Worm (Caenorhabditis elegans) whole organism, L1 larva: ENCODE data around the gene sqst-5.

ENCODE experiments used
- nhr-84 ChIP-seq: sonication (generic microtip); optimal IDR thresholded peaks from 2 replicates; lab custom pipeline; 2017; ENCODE audit warnings: missing biosample characterization, missing genetic modification characterization
- tbx-2 ChIP-seq: sonication (generic microtip); optimal IDR thresholded peaks from 2 replicates; lab custom pipeline; 2016; ENCODE audit warnings: missing genetic modification characterization, missing compliant biosample characterization

DNA sequence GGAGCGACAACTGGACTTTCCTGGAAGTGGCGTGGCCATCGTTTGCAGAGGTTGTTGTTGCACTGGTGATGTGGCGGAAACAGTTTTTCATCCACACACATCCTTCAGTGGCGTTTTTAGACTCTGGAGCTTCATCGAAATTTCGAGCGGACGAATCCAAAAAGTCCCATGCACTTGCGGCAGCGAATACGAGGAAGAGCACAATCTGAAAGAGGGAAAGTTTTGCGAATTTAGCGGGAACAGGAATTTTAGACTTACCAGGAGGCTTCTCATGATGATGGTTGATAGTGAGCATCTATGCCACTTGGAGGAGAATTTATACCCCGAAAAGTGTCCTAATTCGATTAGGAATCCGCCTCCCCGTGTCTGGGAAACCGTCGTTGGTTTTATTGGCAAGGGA is 30.3 kb upstream of the sqst-5 start, which contains the start of gene F40G9.14:
- TF ChIP-seq tbx-2 (tag; lab: Kevin White, UChicago), result no peak
- no peak for TF ChIP-seq nhr-84
